Fruit fly (Drosophila melanogaster): ENCODE results near the gene CG8997.

The CG8997 gene

DNA sequence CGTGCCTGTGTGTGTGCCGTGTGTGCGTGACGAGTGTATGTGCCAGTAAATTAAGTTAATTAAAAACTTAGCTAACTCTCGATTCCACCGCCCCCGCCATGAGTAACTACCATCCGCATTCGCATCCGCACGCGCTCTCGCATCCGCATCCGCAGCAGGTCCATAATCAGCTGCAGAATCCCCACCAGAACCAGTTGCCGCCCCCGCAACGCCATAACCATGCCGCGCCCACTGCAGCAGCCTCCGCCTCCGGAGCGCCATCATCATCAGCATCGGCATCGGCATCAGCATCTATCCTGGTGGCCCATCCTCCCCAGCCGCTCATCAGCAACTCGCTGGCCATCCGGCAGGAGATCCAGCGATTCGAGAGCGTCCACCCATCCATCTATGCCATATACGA lies 9.2 kb downstream of the CG8997 start:
- no peak for TF ChIP-seq Ets21C (GFP tag; optimal IDR thresholded peaks at IDR 0.05)
- TF ChIP-seq OdsH (GFP tag; optimal IDR thresholded peaks at IDR 0.05): no peak
- no peak for TF ChIP-seq Hr4 (GFP tag; optimal IDR thresholded peaks at IDR 0.05)
- TF ChIP-seq Hr39 (GFP tag; optimal IDR thresholded peaks at IDR 0.05): no peak
- no peak for TF ChIP-seq CG11762 (GFP tag; optimal IDR thresholded peaks at IDR 0.05; ENCODE audit: insufficient read depth)
- no peak for TF ChIP-seq CG3032 (tag; optimal IDR thresholded peaks at IDR 0.05)
- TF ChIP-seq Hr38 (GFP tag; optimal IDR thresholded peaks at IDR 0.05): no peak
- TF ChIP-seq eg (GFP tag; IDR thresholded peaks at IDR 0.05): 0 out of 3 replicates have a peak, but pooled peaks have one; percentile 19
- TF ChIP-seq Sox14 (GFP tag; optimal IDR thresholded peaks at IDR 0.05): no peak

dm6 chr2L:13835002-13835910 lies 9.9 kb downstream of the CG8997 start, which contains the start of the genes mRpS23 and CenG1A:
Gene mRpS23 (minus strand): TSS chr2L:13835072.
Gene CenG1A (plus strand): TSS chr2L:13835564.
- TF ChIP-seq Blimp-1 (GFP tag; optimal IDR thresholded peaks at IDR 0.05) (peak; percentile 98), CG1621 (tag; optimal IDR thresholded peaks at IDR 0.05) (peak; percentile 100), CG6854 (GFP tag; optimal IDR thresholded peaks at IDR 0.05) (peak; percentile 100), CG8632 (GFP tag; optimal IDR thresholded peaks at IDR 0.05) (peak; percentile 100), lz (GFP tag; optimal IDR thresholded peaks at IDR 0.05) (peak; percentile 100), Eip78C (GFP tag) (peak; percentile 100), CG11294 (GFP tag; IDR thresholded peaks at IDR 0.05) (peak; percentile 100), CG34406 (GFP tag; optimal IDR thresholded peaks at IDR 0.05) (peak; percentile 100), Sox14 (GFP tag; optimal IDR thresholded peaks at IDR 0.05) (peak; percentile 100), cyc (GFP tag; optimal IDR thresholded peaks at IDR 0.05) (peak; percentile 100), CG9139 (GFP tag; optimal IDR thresholded peaks at IDR 0.05) (peak; percentile 99), Eip93F (GFP tag; optimal IDR thresholded peaks at IDR 0.05) (peak; percentile 100), CG8319 (GFP tag; optimal IDR thresholded peaks at IDR 0.05) (peak; percentile 100), CG6808 (GFP tag; optimal IDR thresholded peaks at IDR 0.05) (peak; percentile 99), svp (GFP tag) (peak; percentile 100), eg (GFP tag; IDR thresholded peaks at IDR 0.05) (peak; percentile 100), net (GFP tag; optimal IDR thresholded peaks at IDR 0.05) (peak; percentile 100), Smox (GFP tag; optimal IDR thresholded peaks at IDR 0.05) (peak; percentile 100), OdsH (GFP tag; optimal IDR thresholded peaks at IDR 0.05) (peak; percentile 100), esn (GFP tag; optimal IDR thresholded peaks at IDR 0.05) (peak; percentile 100), salr (GFP tag; optimal IDR thresholded peaks at IDR 0.05) (peak; percentile 100), dac (GFP tag; optimal IDR thresholded peaks at IDR 0.05) (peak; percentile 99), CG10631 (GFP tag; optimal IDR thresholded peaks at IDR 0.05) (peak; percentile 100), CG7368 (GFP tag; optimal IDR thresholded peaks at IDR 0.05) (peak; percentile 100), CG11902 (GFP tag; optimal IDR thresholded peaks at IDR 0.05) (peak; percentile 99), Hr4 (GFP tag; optimal IDR thresholded peaks at IDR 0.05) (peak; percentile 100), CG8119 (GFP tag; IDR thresholded peaks at IDR 0.05) (peak; percentile 100), ss (GFP tag; optimal IDR thresholded peaks at IDR 0.05) (peak; percentile 100), CG32006 (GFP tag; optimal IDR thresholded peaks at IDR 0.05) (peak; percentile 100), CG15336 (GFP tag; IDR thresholded peaks at IDR 0.05) (peak; percentile 100), CG6163 (GFP tag; IDR thresholded peaks at IDR 0.05) (peak; percentile 100), CG6792 (GFP tag; optimal IDR thresholded peaks at IDR 0.05) (peak; percentile 100), CG10669 (GFP tag; optimal IDR thresholded peaks at IDR 0.05) (peak; percentile 100), CG11762 (GFP tag; optimal IDR thresholded peaks at IDR 0.05; ENCODE audit: insufficient read depth) (peak; percentile 100), spab (GFP tag; optimal IDR thresholded peaks at IDR 0.05) (peak; percentile 100), CG4318 (GFP tag; optimal IDR thresholded peaks at IDR 0.05) (peak; percentile 100), achi (GFP tag; optimal IDR thresholded peaks at IDR 0.05) (peak; percentile 99), CG6276 (GFP tag; optimal IDR thresholded peaks at IDR 0.05) (peak; percentile 100), Hr39 (GFP tag; optimal IDR thresholded peaks at IDR 0.05) (peak; percentile 100), Ets96B (tag; optimal IDR thresholded peaks at IDR 0.05) (peak; percentile 100), Sox15 (GFP tag; optimal IDR thresholded peaks at IDR 0.05) (peak; percentile 100), Eip75B (GFP tag; optimal IDR thresholded peaks at IDR 0.05) (peak; percentile 100), Hr38 (GFP tag; optimal IDR thresholded peaks at IDR 0.05) (peak; percentile 100), Lpt (GFP tag; optimal IDR thresholded peaks at IDR 0.05) (peak; percentile 100), CG3919 (GFP tag; optimal IDR thresholded peaks at IDR 0.05) (peak; percentile 100)

All from whole organism, prepupa.